Fruit fly (Drosophila melanogaster) whole organism, prepupa: ENCODE measurements around the gene Pex19.

Experiments
- Blimp-1 ChIP-seq: fragments of 200-800 bp; sonication (Bioruptor generic); optimal IDR thresholded peaks from 3 replicates; lab custom pipeline; 2017; ENCODE audit warnings: missing biosample characterization, missing genetic modification characterization, mild to moderate bottlenecking, moderate library complexity, missing genetic modification reagents
- CG10631 ChIP-seq: fragments of 200-800 bp; sonication (Bioruptor generic); optimal IDR thresholded peaks from 2 replicates; lab custom pipeline; 2016; ENCODE audit warnings: missing biosample characterization, missing genetic modification characterization
- CG10669 ChIP-seq: fragments of 200-800 bp; sonication (Bioruptor generic); optimal IDR thresholded peaks from 3 replicates; lab custom pipeline; 2018; ENCODE audit warnings: missing biosample characterization, mild to moderate bottlenecking, missing genetic modification characterization, moderate library complexity
- CG11762 ChIP-seq: fragments of 200-800 bp; sonication (Bioruptor generic); optimal IDR thresholded peaks from 3 replicates; lab custom pipeline; 2016; ENCODE audit warnings: missing biosample characterization, missing genetic modification characterization; ENCODE audit not compliant: insufficient read depth
- CG11902 ChIP-seq: fragments of 200-800 bp; sonication (Bioruptor generic); optimal IDR thresholded peaks from 3 replicates; lab custom pipeline; 2016; ENCODE audit warnings: missing biosample characterization, missing genetic modification characterization
- CG15336 ChIP-seq: fragments of 200-800 bp; sonication (Bioruptor generic); IDR thresholded peaks from 2 replicates; pipeline ENCODE4 v1.3.6; 2022; ENCODE audit warnings: missing biosample characterization, missing genetic modification characterization
- CG16779 ChIP-seq: fragments of 200-800 bp; sonication (Bioruptor generic); optimal IDR thresholded peaks from 3 replicates; lab custom pipeline; 2017; ENCODE audit warnings: missing biosample characterization, mild to moderate bottlenecking, missing genetic modification characterization
- CG3032 ChIP-seq: fragments of 200-800 bp; optimal IDR thresholded peaks from 2 replicates; lab custom pipeline; 2019; ENCODE audit warnings: missing biosample characterization, mild to moderate bottlenecking, missing genetic modification characterization, moderate library complexity
- CG31627 ChIP-seq: fragments of 200-800 bp; sonication (Bioruptor generic); optimal IDR thresholded peaks from 3 replicates; lab custom pipeline; 2016; ENCODE audit warnings: missing biosample characterization, missing genetic modification characterization
- CG32006 ChIP-seq: fragments of 200-800 bp; sonication (Bioruptor generic); optimal IDR thresholded peaks from 3 replicates; lab custom pipeline; 2017; ENCODE audit warnings: missing biosample characterization, mild to moderate bottlenecking, missing genetic modification characterization
- CG3919 ChIP-seq: fragments of 200-800 bp; sonication (Bioruptor generic); optimal IDR thresholded peaks from 3 replicates; lab custom pipeline; 2016; ENCODE audit warnings: missing biosample characterization, missing genetic modification characterization
- CG4318 ChIP-seq: fragments of 200-800 bp; sonication (Bioruptor generic); optimal IDR thresholded peaks from 3 replicates; lab custom pipeline; 2017; ENCODE audit warnings: missing biosample characterization, mild to moderate bottlenecking, missing genetic modification characterization
- CG6163 ChIP-seq: fragments of 200-800 bp; sonication (Bioruptor generic); IDR thresholded peaks from 3 replicates; pipeline ENCODE4 v1.3.6; 2022; ENCODE audit warnings: missing biosample characterization, missing genetic modification characterization
- CG6276 ChIP-seq: fragments of 200-800 bp; sonication (Bioruptor generic); optimal IDR thresholded peaks from 2 replicates; lab custom pipeline; 2017; ENCODE audit warnings: missing biosample characterization, mild to moderate bottlenecking, missing genetic modification characterization
- CG7368 ChIP-seq: fragments of 200-800 bp; sonication (Bioruptor generic); optimal IDR thresholded peaks from 3 replicates; lab custom pipeline; 2016; ENCODE audit warnings: missing biosample characterization, missing genetic modification characterization
- CG8319 ChIP-seq: fragments of 200-800 bp; sonication (Bioruptor generic); optimal IDR thresholded peaks from 3 replicates; lab custom pipeline; 2016; ENCODE audit warnings: missing biosample characterization, missing genetic modification characterization
- CG8632 ChIP-seq: fragments of 200-800 bp; sonication (Bioruptor generic); optimal IDR thresholded peaks from 3 replicates; lab custom pipeline; 2016; ENCODE audit warnings: missing biosample characterization, missing genetic modification characterization
- CG9139 ChIP-seq: fragments of 200-800 bp; sonication (Bioruptor generic); optimal IDR thresholded peaks from 3 replicates; lab custom pipeline; 2017; ENCODE audit warnings: missing biosample characterization, mild to moderate bottlenecking, missing genetic modification characterization
- Eip75B ChIP-seq: fragments of 200-800 bp; sonication (Bioruptor generic); optimal IDR thresholded peaks from 3 replicates; lab custom pipeline; 2016; ENCODE audit warnings: missing biosample characterization, missing genetic modification characterization
- Eip78C ChIP-seq: fragments of 200-800 bp; sonication (Bioruptor generic); peaks from one replicate; lab custom pipeline; 2016; ENCODE audit warnings: missing biosample characterization, missing genetic modification characterization
- Ets21C ChIP-seq: fragments of 200-800 bp; sonication (Bioruptor generic); optimal IDR thresholded peaks from 3 replicates; lab custom pipeline; 2016; ENCODE audit warnings: missing biosample characterization, missing genetic modification characterization
- Ets96B ChIP-seq: fragments of 200-800 bp; optimal IDR thresholded peaks from 2 replicates; lab custom pipeline; 2019; ENCODE audit warnings: missing biosample characterization, mild to moderate bottlenecking, missing genetic modification characterization, moderate library complexity
- Gug ChIP-seq: fragments of 200-800 bp; sonication (Bioruptor generic); IDR thresholded peaks from 2 replicates; pipeline ENCODE4 v1.3.6; 2022; ENCODE audit warnings: missing biosample characterization, missing genetic modification characterization
- Hr38 ChIP-seq: sonication (Bioruptor generic); optimal IDR thresholded peaks from 2 replicates; lab custom pipeline; 2016; ENCODE audit warnings: missing biosample characterization, missing genetic modification characterization
- Met ChIP-seq: fragments of 200-800 bp; sonication (Bioruptor generic); optimal IDR thresholded peaks from 3 replicates; lab custom pipeline; 2016; ENCODE audit warnings: missing biosample characterization, missing genetic modification characterization
- Smox ChIP-seq: fragments of 200-800 bp; sonication (Bioruptor generic); optimal IDR thresholded peaks from 3 replicates; lab custom pipeline; 2016; ENCODE audit warnings: missing biosample characterization, missing genetic modification characterization
- Sox14 ChIP-seq: fragments of 200-800 bp; sonication (Bioruptor generic); optimal IDR thresholded peaks from 3 replicates; lab custom pipeline; 2016; ENCODE audit warnings: missing biosample characterization, missing genetic modification characterization
- Sox15 ChIP-seq: fragments of 200-800 bp; sonication (Bioruptor generic); optimal IDR thresholded peaks from 3 replicates; lab custom pipeline; 2016; ENCODE audit warnings: missing biosample characterization, missing genetic modification characterization
- cyc ChIP-seq: fragments of 200-800 bp; sonication (Bioruptor generic); optimal IDR thresholded peaks from 3 replicates; lab custom pipeline; 2016; ENCODE audit warnings: missing biosample characterization, missing genetic modification characterization
- dac ChIP-seq: fragments of 200-800 bp; sonication (Bioruptor generic); optimal IDR thresholded peaks from 2 replicates; lab custom pipeline; 2017; ENCODE audit warnings: missing biosample characterization, mild to moderate bottlenecking, missing genetic modification characterization
- dsx ChIP-seq: fragments of 200-800 bp; optimal IDR thresholded peaks from 3 replicates; lab custom pipeline; 2019; ENCODE audit warnings: missing biosample characterization, mild to moderate bottlenecking, missing genetic modification characterization, moderate library complexity; ENCODE audit not compliant: poor library complexity, severe bottlenecking
- eg ChIP-seq: fragments of 200-800 bp; sonication (Bioruptor generic); IDR thresholded peaks from 3 replicates; pipeline ENCODE4 v1.3.6; 2022; ENCODE audit warnings: missing biosample characterization, missing genetic modification characterization
- fd59A ChIP-seq: fragments of 200-800 bp; sonication (Bioruptor generic); optimal IDR thresholded peaks from 2 replicates; lab custom pipeline; 2017; ENCODE audit warnings: missing biosample characterization, mild to moderate bottlenecking, missing genetic modification characterization, missing genetic modification reagents
- fkh ChIP-seq: fragments of 200-800 bp; sonication (Bioruptor generic); optimal IDR thresholded peaks from 3 replicates; lab custom pipeline; 2017; ENCODE audit warnings: missing biosample characterization, mild to moderate bottlenecking, missing genetic modification characterization, moderate library complexity
- lz ChIP-seq: fragments of 200-800 bp; sonication (Bioruptor generic); optimal IDR thresholded peaks from 3 replicates; lab custom pipeline; 2016; ENCODE audit warnings: missing biosample characterization, missing genetic modification characterization
- salr ChIP-seq, 2 experiments: fragments of 200-800 bp; sonication (Bioruptor generic); optimal IDR thresholded peaks; 3 replicates each; lab custom pipeline; 2016 to 2018; ENCODE audit warnings: missing biosample characterization in 2 of 2, missing genetic modification characterization in 2 of 2, mild to moderate bottlenecking in 1 of 2
- ss ChIP-seq, 2 experiments: fragments of 200-800 bp; sonication (Bioruptor generic); optimal IDR thresholded peaks; 2 replicates in 1 of 2; 3 replicates in 1 of 2; lab custom pipeline; 2017 to 2018; ENCODE audit warnings: mild to moderate bottlenecking in 2 of 2, missing biosample characterization in 2 of 2, missing genetic modification characterization in 2 of 2, moderate library complexity in 1 of 2
- svp ChIP-seq: fragments of 200-800 bp; sonication (Bioruptor generic); peaks from one replicate; lab custom pipeline; 2016; ENCODE audit warnings: missing biosample characterization, missing genetic modification characterization
- topi ChIP-seq: fragments of 200-800 bp; sonication (Bioruptor generic); optimal IDR thresholded peaks from 3 replicates; lab custom pipeline; 2016; ENCODE audit warnings: missing biosample characterization, missing genetic modification characterization
- vri ChIP-seq: fragments of 200-800 bp; sonication (Bioruptor generic); optimal IDR thresholded peaks from 3 replicates; lab custom pipeline; 2016; ENCODE audit warnings: missing biosample characterization, mild to moderate bottlenecking, missing genetic modification characterization

Gene Pex19

dm6 chr2L:12065683-12066386, 25.8 kb upstream of the Pex19 start (continued):
- TF ChIP-seq CG6276 (GFP tag; lab: Kevin White, UChicago) (peak; percentile 97), CG16779 (tag; lab: Kevin White, UChicago) (peak; percentile 91), dsx (GFP tag; lab: Kevin White, UChicago) (peak; percentile 91), Eip78C (GFP tag; lab: Kevin White, UChicago) (peak; percentile 97), CG8319 (peak; percentile 64), CG32006 (GFP tag; lab: Kevin White, UChicago) (peak; percentile 100), Smox (GFP tag; lab: Kevin White, UChicago) (peak; percentile 72), CG6163 (GFP tag; lab: Robert Waterston, UW) (peak; percentile 91), CG7368 (GFP tag; lab: Kevin White, UChicago) (peak; percentile 84), topi (GFP tag; lab: Kevin White, UChicago) (peak; percentile 71), vri (GFP tag; lab: Kevin White, UChicago) (peak; percentile 10), CG10669 (GFP tag; lab: Kevin White, UChicago) (peak; percentile 85), CG11902 (GFP tag; lab: Kevin White, UChicago) (peak; percentile 70), CG11762 (GFP tag; lab: Kevin White, UChicago) (peak; percentile 88), salr (GFP tag; optimal IDR thresholded peaks at IDR 0.05; lab: Kevin White, UChicago) (peak; percentile 55 to 98), ss (GFP tag; optimal IDR thresholded peaks at IDR 0.05; lab: Kevin White, UChicago) (peak; percentile 91 to 92), Ets96B (tag; lab: Kevin White, UChicago) (peak; percentile 91), Ets21C (GFP tag; lab: Kevin White, UChicago) (peak; percentile 43), Sox15 (GFP tag; lab: Kevin White, UChicago) (peak; percentile 66), Hr38 (no peak), eg (GFP tag; lab: Robert Waterston, UW) (peak; percentile 96), Eip75B (GFP tag; lab: Kevin White, UChicago) (peak; percentile 82), Gug (GFP tag; lab: Robert Waterston, UW) (peak; percentile 94), CG3919 (GFP tag; lab: Kevin White, UChicago) (peak; percentile 93), fkh (GFP tag; lab: Kevin White, UChicago) (no peak), CG31627 (GFP tag; lab: Kevin White, UChicago) (peak; percentile 36), CG10631 (GFP tag; lab: Kevin White, UChicago) (peak; percentile 94), CG9139 (GFP tag; lab: Kevin White, UChicago) (peak; percentile 85), cyc (peak; percentile 64), Sox14 (peak; percentile 82), CG15336 (GFP tag; lab: Robert Waterston, UW) (peak; percentile 98), svp (no peak), Blimp-1 (GFP tag; lab: Kevin White, UChicago) (peak; percentile 97), CG3032 (tag; lab: Kevin White, UChicago) (peak; percentile 94), CG4318 (GFP tag; lab: Kevin White, UChicago) (peak; percentile 99), Met (peak; percentile 74), fd59A (GFP tag; lab: Kevin White, UChicago) (peak; percentile 76), dac (GFP tag; lab: Kevin White, UChicago) (peak; percentile 98), CG8632 (GFP tag; lab: Kevin White, UChicago) (peak; percentile 89), lz (peak; percentile 66)
